Fruit fly (Drosophila melanogaster): ENCODE results near the gene CG43861.

DNA sequence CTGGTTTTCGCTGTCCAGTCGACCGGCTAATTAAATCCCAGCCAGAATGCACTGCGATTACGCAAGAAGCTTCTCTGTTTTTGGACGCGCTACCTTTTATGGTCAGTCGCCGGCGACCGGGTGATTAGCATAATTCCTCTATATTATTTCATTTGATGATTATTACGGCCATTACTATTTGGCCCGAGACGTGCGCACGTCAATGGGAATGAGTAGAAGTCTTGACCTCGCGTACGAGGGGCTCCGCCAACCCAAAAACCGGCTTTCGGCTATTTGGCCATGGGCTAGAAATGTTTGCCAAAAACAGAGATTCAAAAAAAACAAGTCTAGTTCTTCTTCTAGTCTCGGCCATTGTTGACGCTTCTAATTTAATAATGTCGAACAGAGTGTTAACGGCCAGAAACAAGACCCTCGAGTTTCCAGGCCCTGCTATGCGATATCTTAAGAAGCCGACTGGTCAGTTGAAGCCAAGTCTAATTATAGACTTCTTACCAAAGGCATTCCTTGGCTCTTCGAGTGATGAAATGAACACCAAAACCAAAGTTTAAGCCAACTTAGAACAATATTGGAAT is 24.6 kb downstream of the CG43861 start:
- TF ChIP-seq Crg-1 (GFP tag; optimal IDR thresholded peaks at IDR 0.05) (no peak), toe (GFP tag; optimal IDR thresholded peaks at IDR 0.05) (no peak), CG5204 (GFP tag; optimal IDR thresholded peaks at IDR 0.05) (no peak), CG7101 (tag; optimal IDR thresholded peaks at IDR 0.05) (no peak), CG33017 (tag; optimal IDR thresholded peaks at IDR 0.05) (no peak), CG11617 (GFP tag; optimal IDR thresholded peaks at IDR 0.05) (no peak), ovo (GFP tag; optimal IDR thresholded peaks at IDR 0.05) (no peak), cic (GFP tag; optimal IDR thresholded peaks at IDR 0.05) (no peak)

Data from whole organism, adult.